Worm (Caenorhabditis elegans): Measurements from ENCODE around the gene idpp-6.

DNA sequence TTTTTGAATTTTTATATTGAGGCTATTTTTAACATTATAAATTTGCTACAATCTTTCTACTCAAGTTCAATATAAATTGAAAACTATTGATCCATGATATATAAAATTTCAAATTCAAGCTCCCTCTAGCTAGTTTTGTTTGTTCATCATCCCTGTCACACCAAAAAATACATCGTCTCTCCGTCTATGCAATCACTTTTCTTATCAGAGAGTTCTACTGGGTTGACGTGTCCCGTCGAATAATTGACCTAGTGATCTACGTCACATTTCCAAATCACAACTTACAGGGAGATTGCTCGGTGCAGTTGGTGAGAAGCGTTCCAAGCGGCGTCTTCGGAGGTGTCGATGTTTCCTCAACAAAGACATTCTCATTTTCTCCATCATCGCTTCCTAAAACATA lies 21.7 kb upstream of the idpp-6 start:
- no peak for TF ChIP-seq tbx-2 (tag; optimal IDR thresholded peaks at IDR 0.05)
- TF ChIP-seq nhr-11 (tag; optimal IDR thresholded peaks at IDR 0.05) = no peak
- TF ChIP-seq snpc-4 (tag; optimal IDR thresholded peaks at IDR 0.05) = no peak
- TF ChIP-seq lin-15B (tag; optimal IDR thresholded peaks at IDR 0.05) = no peak
- no peak for TF ChIP-seq ceh-82 (tag; optimal IDR thresholded peaks at IDR 0.05)
- TF ChIP-seq nhr-12 (tag; optimal IDR thresholded peaks at IDR 0.05) = no peak
- no peak for TF ChIP-seq fos-1 (tag; optimal IDR thresholded peaks at IDR 0.05)
- no peak for TF ChIP-seq skn-1 (tag; optimal IDR thresholded peaks at IDR 0.05)
- no peak for TF ChIP-seq mdl-1 (tag; optimal IDR thresholded peaks at IDR 0.05)
- TF ChIP-seq fkh-2 (tag; optimal IDR thresholded peaks at IDR 0.05) = no peak
- TF ChIP-seq unc-62 (GFP tag; optimal IDR thresholded peaks at IDR 0.05) = no peak
- TF ChIP-seq ceh-28 (tag; optimal IDR thresholded peaks at IDR 0.05) = no peak

All from whole organism, L3 larva.